Worm (Caenorhabditis elegans) whole organism, L4/young adult: ENCODE data around the gene R08E3.3.

Experiments used
- W03F9.2 ChIP-seq: fragments of 150-350 bp; optimal IDR thresholded peaks from 2 replicates; lab custom pipeline; 2014; ENCODE audit warnings: missing biosample characterization, missing genetic modification characterization
- dao-5 ChIP-seq: sonication (generic microtip); optimal IDR thresholded peaks from 2 replicates; lab custom pipeline; 2016; ENCODE audit warnings: missing genotype, missing genetic modification characterization, moderate library complexity, missing compliant biosample characterization
- him-1 ChIP-seq: sonication (generic microtip); optimal IDR thresholded peaks from 2 replicates; lab custom pipeline; 2016; ENCODE audit warnings: missing genotype, missing genetic modification reagents, missing genetic modification characterization, missing compliant biosample characterization

- no peak for TF ChIP-seq him-1 (tag; lab: Kevin White, UChicago)
- no peak for TF ChIP-seq W03F9.2 (tag; lab: Kevin White, UChicago)
- no peak for TF ChIP-seq dao-5
Observed at ce11 chrX:4811242-4811641, 7.2 kb upstream of the R08E3.3 start, which contains the start of gene ztf-16.
